Worm (Caenorhabditis elegans) whole organism, late embryonic: ENCODE results near the gene clec-186.

ENCODE experiments used
- ama-1 ChIP-seq: fragments of 150-350 bp; optimal IDR thresholded peaks from 2 replicates; lab custom pipeline; 2014
- ceh-30 ChIP-seq: fragments of 150-350 bp; optimal IDR thresholded peaks from 2 replicates; lab custom pipeline; 2014; ENCODE audit warnings: missing biosample characterization, missing genetic modification characterization
- che-1 ChIP-seq: sonication (generic microtip); optimal IDR thresholded peaks from 2 replicates; lab custom pipeline; 2016; ENCODE audit warnings: mild to moderate bottlenecking, missing genetic modification characterization, missing compliant biosample characterization
- fkh-10 ChIP-seq: fragments of 150-350 bp; optimal IDR thresholded peaks from 2 replicates; lab custom pipeline; 2014; ENCODE audit warnings: missing biosample characterization, missing genetic modification reagents, missing genetic modification characterization
- hlh-8 ChIP-seq: sonication (generic microtip); optimal IDR thresholded peaks from 2 replicates; lab custom pipeline; 2016; ENCODE audit warnings: missing genotype, missing genetic modification characterization, missing compliant biosample characterization
- pqm-1 ChIP-seq: sonication (generic microtip); optimal IDR thresholded peaks from 2 replicates; lab custom pipeline; 2016; ENCODE audit warnings: missing genetic modification characterization, missing compliant biosample characterization

DNA sequence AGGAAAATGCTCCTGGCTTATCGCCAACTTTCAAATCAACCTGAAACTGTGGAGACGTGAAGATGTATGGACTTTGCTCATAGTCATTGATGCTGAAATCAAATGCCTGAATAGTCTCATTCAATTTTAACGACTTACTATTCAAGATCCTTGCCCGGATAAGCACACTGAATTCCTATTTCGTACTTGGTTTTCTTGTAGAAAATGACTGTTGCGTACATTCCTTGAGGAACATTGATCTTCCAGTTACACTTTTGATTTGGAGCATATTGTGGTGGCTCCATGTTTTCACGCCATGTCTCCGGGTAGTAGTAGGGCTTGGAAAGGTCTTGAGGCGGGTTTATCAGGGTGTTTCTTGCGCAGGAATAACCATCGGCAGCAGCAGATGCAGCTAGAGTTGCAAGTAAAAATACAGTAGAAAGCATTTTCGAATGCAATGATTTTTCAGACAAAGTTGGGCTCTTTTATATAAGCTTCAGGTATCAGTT, 48.7 kb downstream of the clec-186 start, which contains the start of gene irg-6:
- no peak for TF ChIP-seq che-1
- TF ChIP-seq ceh-30 (tag; lab: Kevin White, UChicago), result no peak
- TF ChIP-seq hlh-8 (tag; lab: Kevin White, UChicago), result no peak
- no peak for TF ChIP-seq ama-1 (lab: Kevin White, UChicago)
- TF ChIP-seq fkh-10 (GFP tag; lab: Kevin White, UChicago), result no peak
- no peak for TF ChIP-seq pqm-1
